Fruit fly (Drosophila melanogaster): ENCODE results near the gene Ge-1.

Ge-1 gene

DNA sequence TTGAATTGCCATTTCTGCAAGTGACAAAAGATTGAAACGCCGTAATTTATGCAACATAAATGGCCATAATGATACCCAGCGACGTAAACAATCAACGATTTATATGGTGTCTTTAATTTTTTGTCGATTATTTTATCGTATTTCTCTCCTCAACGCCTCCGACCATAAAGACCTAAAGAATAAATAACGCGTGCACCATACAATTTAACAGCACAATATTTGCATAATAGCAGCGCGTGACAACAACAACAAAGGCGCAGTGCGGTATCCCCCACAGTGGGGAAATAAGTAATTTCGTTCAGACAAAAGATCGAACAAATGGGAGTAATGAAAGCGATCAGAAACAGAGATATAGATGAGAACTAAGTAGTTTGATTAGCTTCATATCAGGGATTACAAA is 54.6 kb downstream of the Ge-1 start (continued):
- TF ChIP-seq Gug (GFP tag; IDR thresholded peaks at IDR 0.05) (no peak), vri (GFP tag; optimal IDR thresholded peaks at IDR 0.05) (peak; percentile 61), Met (GFP tag; optimal IDR thresholded peaks at IDR 0.05) (peak; percentile 19), Eip78C (GFP tag) (no peak)

DNA sequence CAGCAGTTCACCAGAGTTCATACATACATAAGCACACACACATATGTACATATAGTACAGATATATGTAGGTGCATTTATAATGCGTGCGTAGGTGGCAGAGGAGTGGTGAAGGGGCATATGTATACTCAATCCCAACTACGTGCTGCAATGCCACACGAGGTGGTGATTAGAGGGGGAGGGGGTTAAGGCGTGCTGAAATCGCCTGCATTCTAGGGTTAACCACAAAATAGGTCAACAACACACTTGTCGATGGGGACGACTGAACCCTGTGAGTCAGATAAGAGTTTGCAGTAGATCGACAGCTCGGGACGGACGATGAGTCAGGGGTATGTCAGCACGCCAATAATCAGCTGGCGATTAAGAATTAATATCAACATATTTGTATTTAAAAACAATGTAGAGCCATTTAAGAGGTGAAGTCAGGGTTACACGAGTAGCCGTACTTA is 55.2 kb downstream of the Ge-1 start:
- TF ChIP-seq Sox102F (GFP tag; optimal IDR thresholded peaks at IDR 0.05) = no peak
- TF ChIP-seq vri (GFP tag; optimal IDR thresholded peaks at IDR 0.05) = peak; percentile 35
- no peak for TF ChIP-seq pdm3 (GFP tag; optimal IDR thresholded peaks at IDR 0.05)
- peak; percentile 66 for TF ChIP-seq svp (GFP tag)
- peak; percentile 5 for TF ChIP-seq Eip75B (GFP tag; optimal IDR thresholded peaks at IDR 0.05)
- no peak for TF ChIP-seq Blimp-1 (GFP tag; optimal IDR thresholded peaks at IDR 0.05)

All from whole organism, prepupa.